Fruit fly (Drosophila melanogaster): Measurements from ENCODE around the gene Sk2.

dm6 chr3L:3046325-3047156 is at the start of gene Sk2, which contains the start of gene scramb2:
- TF ChIP-seq topi (GFP tag; optimal IDR thresholded peaks at IDR 0.05) = peak; percentile 95
- peak; percentile 92 for TF ChIP-seq dac (GFP tag; optimal IDR thresholded peaks at IDR 0.05)
- TF ChIP-seq dsx (GFP tag; optimal IDR thresholded peaks at IDR 0.05; ENCODE audit: poor library complexity, severe bottlenecking) = peak; percentile 95
- TF ChIP-seq Hr4 (GFP tag; optimal IDR thresholded peaks at IDR 0.05) = peak; percentile 97
- peak; percentile 98 for TF ChIP-seq net (GFP tag; optimal IDR thresholded peaks at IDR 0.05)
- TF ChIP-seq CG31627 (GFP tag; optimal IDR thresholded peaks at IDR 0.05) = peak; percentile 92
- TF ChIP-seq Blimp-1 (GFP tag; optimal IDR thresholded peaks at IDR 0.05) = peak; percentile 87
- TF ChIP-seq Met (GFP tag; optimal IDR thresholded peaks at IDR 0.05) = peak; percentile 94
- TF ChIP-seq Lpt (GFP tag; optimal IDR thresholded peaks at IDR 0.05) = peak; percentile 94
- peak; percentile 94 for TF ChIP-seq cyc (GFP tag; optimal IDR thresholded peaks at IDR 0.05)
- peak; percentile 94 for TF ChIP-seq Ets96B (tag; optimal IDR thresholded peaks at IDR 0.05)
